Worm (Caenorhabditis elegans) whole organism, mixed stage, embryonic: ENCODE results near the gene Y82E9BR.9.

Experiments
- ces-1 ChIP-seq: fragments of 150-350 bp; optimal IDR thresholded peaks from 2 replicates; lab custom pipeline; 2014; ENCODE audit warnings: missing biosample characterization, missing genetic modification reagents, missing genetic modification characterization
- elt-3 ChIP-seq: fragments of 150-350 bp; optimal IDR thresholded peaks from 2 replicates; lab custom pipeline; 2014; ENCODE audit warnings: missing biosample characterization, missing genetic modification characterization
- ham-2 ChIP-seq: fragments of 200-800 bp; sonication (Bioruptor generic); optimal IDR thresholded peaks from 2 replicates; lab custom pipeline; 2018; ENCODE audit warnings: mild to moderate bottlenecking, missing genetic modification characterization, missing compliant biosample characterization
- nhr-12 ChIP-seq: fragments of 150-350 bp; optimal IDR thresholded peaks from 2 replicates; lab custom pipeline; 2014; ENCODE audit warnings: missing biosample characterization, missing genetic modification characterization
- nhr-237 ChIP-seq: fragments of 150-350 bp; optimal IDR thresholded peaks from 2 replicates; lab custom pipeline; 2014; ENCODE audit warnings: missing biosample characterization, missing genetic modification characterization
- sem-2 ChIP-seq: fragments of 200-800 bp; sonication (Bioruptor generic); optimal IDR thresholded peaks from 2 replicates; lab custom pipeline; 2018; ENCODE audit warnings: mild to moderate bottlenecking, missing genetic modification characterization, missing compliant biosample characterization
- snpc-4 ChIP-seq: fragments of 150-350 bp; optimal IDR thresholded peaks from 2 replicates; lab custom pipeline; 2014; ENCODE audit warnings: missing biosample characterization, missing genetic modification characterization
- unc-39 ChIP-seq: fragments of 150-350 bp; optimal IDR thresholded peaks from 2 replicates; lab custom pipeline; 2014; ENCODE audit warnings: missing biosample characterization, missing genetic modification characterization

DNA sequence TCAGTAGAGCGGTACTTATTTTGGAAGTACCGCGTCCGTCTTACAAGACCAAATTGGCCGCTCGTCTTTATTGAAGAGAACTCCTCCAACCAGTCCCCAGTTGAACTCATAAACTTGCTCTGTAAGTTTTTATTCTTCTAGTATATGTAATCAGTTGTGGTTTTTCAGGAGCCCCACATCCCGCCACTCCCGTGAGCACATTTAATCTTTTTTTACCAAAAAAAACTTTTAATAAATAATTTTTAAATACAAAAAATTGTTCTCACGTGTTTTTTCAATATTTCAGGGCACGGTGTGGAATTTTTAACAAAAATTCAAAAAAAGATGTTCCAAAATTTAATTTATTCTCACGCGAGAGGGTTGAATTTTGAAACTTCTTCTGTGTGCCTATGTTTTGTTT, 35.1 kb downstream of the Y82E9BR.9 start, which contains the start of gene fbxa-14:
- TF ChIP-seq unc-39: no peak
- TF ChIP-seq ham-2 (GFP tag; lab: Kevin White, UChicago): no peak
- TF ChIP-seq snpc-4 (tag; lab: Kevin White, UChicago): no peak
- TF ChIP-seq elt-3 (tag; lab: Kevin White, UChicago): no peak
- TF ChIP-seq nhr-237: no peak
- no peak for TF ChIP-seq nhr-12 (tag; lab: Kevin White, UChicago)
- TF ChIP-seq ces-1 (GFP tag; lab: Kevin White, UChicago): no peak
- TF ChIP-seq sem-2 (GFP tag; lab: Kevin White, UChicago): no peak
